Worm (Caenorhabditis elegans): ENCODE measurements around the gene flcn-1.

flcn-1 gene

DNA sequence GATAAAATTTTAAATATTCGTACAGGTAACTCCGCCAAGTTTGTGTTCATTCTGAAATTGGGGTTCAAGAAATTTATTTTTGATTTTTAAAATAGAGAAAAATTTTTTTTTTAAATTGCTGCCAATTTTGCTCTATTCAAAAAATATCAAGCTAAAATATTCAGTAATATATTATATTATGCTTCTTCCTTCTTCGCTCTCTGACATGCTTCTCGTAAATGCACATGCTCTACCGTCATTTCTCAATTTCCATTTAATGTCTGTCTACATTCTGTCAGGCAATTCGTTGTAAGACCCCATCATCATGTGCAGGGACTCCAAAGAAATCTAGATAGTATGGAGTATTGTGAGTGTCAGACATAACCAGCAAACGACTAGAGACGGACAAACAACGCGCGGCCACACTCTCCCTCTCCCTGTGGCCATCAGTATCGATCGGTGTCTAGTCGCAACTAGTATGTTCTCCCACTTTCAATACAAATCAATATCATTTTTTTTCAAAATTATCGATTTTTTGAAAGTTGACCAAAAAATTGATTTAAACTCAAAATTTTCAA lies 22.8 kb downstream of the flcn-1 start, which contains the start of the genes malt-1 and ceh-38 (continued):
- peak; percentile 84 for TF ChIP-seq fkh-10 (GFP tag; optimal IDR thresholded peaks at IDR 0.05)
- TF ChIP-seq nhr-20 (tag; optimal IDR thresholded peaks at IDR 0.05): peak; percentile 96
- peak; percentile 93 for TF ChIP-seq skn-1 (tag; optimal IDR thresholded peaks at IDR 0.05)
- TF ChIP-seq nhr-28 (tag; optimal IDR thresholded peaks at IDR 0.05): no peak
- TF ChIP-seq nhr-84 (tag; optimal IDR thresholded peaks at IDR 0.05): no peak
- TF ChIP-seq ceh-82 (tag; optimal IDR thresholded peaks at IDR 0.05): peak; percentile 81 to 94 (median 84)
- TF ChIP-seq unc-98 (GFP tag; IDR thresholded peaks at IDR 0.05): 0 out of 2 replicates have a peak, but pooled peaks have one; percentile 4
- peak; percentile 93 for TF ChIP-seq xbp-1 (tag; optimal IDR thresholded peaks at IDR 0.05)
- peak; percentile 96 for TF ChIP-seq zag-1 (tag; optimal IDR thresholded peaks at IDR 0.05)
- TF ChIP-seq zip-4 (GFP tag; optimal IDR thresholded peaks at IDR 0.05): peak; percentile 66
- TF ChIP-seq egl-27 (tag; optimal IDR thresholded peaks at IDR 0.05): peak; percentile 65 to 82
- TF ChIP-seq lin-35 (GFP tag; optimal IDR thresholded peaks at IDR 0.05): peak; percentile 88 to 92
- TF ChIP-seq dpl-1 (GFP tag; optimal IDR thresholded peaks at IDR 0.05): peak; percentile 76 to 85 (median 84)
- TF ChIP-seq mdl-1 (tag; optimal IDR thresholded peaks at IDR 0.05): peak; percentile 77 to 97
- no peak for TF ChIP-seq efl-3 (GFP tag; optimal IDR thresholded peaks at IDR 0.05)
- peak; percentile 71 for TF ChIP-seq ceh-8 (GFP tag; optimal IDR thresholded peaks at IDR 0.05)
- TF ChIP-seq unc-30 (tag; optimal IDR thresholded peaks at IDR 0.05): peak; percentile 51
- TF ChIP-seq ets-5 (GFP tag; IDR thresholded peaks at IDR 0.05): no peak
- TF ChIP-seq rnt-1 (tag; optimal IDR thresholded peaks at IDR 0.05): peak; percentile 95
- TF ChIP-seq pag-3 (tag; optimal IDR thresholded peaks at IDR 0.05; ENCODE audit: borderline replicate concordance, insufficient read depth): no peak
- TF ChIP-seq alr-1 (tag; optimal IDR thresholded peaks at IDR 0.05; ENCODE audit: borderline replicate concordance): no peak
- TF ChIP-seq Y116A8C.19 (tag; optimal IDR thresholded peaks at IDR 0.05; ENCODE audit: borderline replicate concordance): no peak
- TF ChIP-seq vab-15 (tag; optimal IDR thresholded peaks at IDR 0.05): peak; percentile 78
- TF ChIP-seq fkh-4 (tag; optimal IDR thresholded peaks at IDR 0.05; ENCODE audit: borderline replicate concordance): peak; percentile 67
- TF ChIP-seq sup-37 (GFP tag; optimal IDR thresholded peaks at IDR 0.05): peak; percentile 74
- TF ChIP-seq C04F5.9 (tag; optimal IDR thresholded peaks at IDR 0.05): peak; percentile 99
- TF ChIP-seq efl-1 (optimal IDR thresholded peaks at IDR 0.05): peak; percentile 90 to 94
- TF ChIP-seq efl-1 (GFP tag; optimal IDR thresholded peaks at IDR 0.05 in 1 of 2): peak; percentile 77 to 98
- peak; percentile 32 for TF ChIP-seq unc-130 (tag; optimal IDR thresholded peaks at IDR 0.05)
- peak; percentile 92 for TF ChIP-seq jun-1 (tag; optimal IDR thresholded peaks at IDR 0.05)
- peak; percentile 94 for TF ChIP-seq ztf-4 (tag; optimal IDR thresholded peaks at IDR 0.05)
- TF ChIP-seq hlh-17 (GFP tag; optimal IDR thresholded peaks at IDR 0.05; ENCODE audit: borderline replicate concordance): no peak
- TF ChIP-seq isw-1 (GFP tag; IDR thresholded peaks at IDR 0.05): peak; percentile 89
- TF ChIP-seq ceh-63 (GFP tag; optimal IDR thresholded peaks at IDR 0.05): peak; percentile 84
- peak in 1 of 2 experiments; percentile 87 for TF ChIP-seq ztf-11 (tag; optimal IDR thresholded peaks at IDR 0.05)
- peak; percentile 97 for TF ChIP-seq C16A3.4 (tag; optimal IDR thresholded peaks at IDR 0.05)
- peak; percentile 78 for TF ChIP-seq mef-2 (tag; optimal IDR thresholded peaks at IDR 0.05)
- TF ChIP-seq mep-1 (tag; optimal IDR thresholded peaks at IDR 0.05): peak; percentile 97
- peak; percentile 86 for TF ChIP-seq pax-3 (tag; optimal IDR thresholded peaks at IDR 0.05)
- TF ChIP-seq ces-1 (GFP tag; optimal IDR thresholded peaks at IDR 0.05): no peak
- no peak for TF ChIP-seq nhr-76 (tag; optimal IDR thresholded peaks at IDR 0.05)
- peak; percentile 81 for TF ChIP-seq ama-1 (optimal IDR thresholded peaks at IDR 0.05)
- TF ChIP-seq fkh-8 (tag; optimal IDR thresholded peaks at IDR 0.05): peak; percentile 97
- TF ChIP-seq ceh-88 (GFP tag; IDR thresholded peaks at IDR 0.05): peak; percentile 84
- peak; percentile 88 for TF ChIP-seq egl-13 (tag; optimal IDR thresholded peaks at IDR 0.05)
- peak; percentile 97 for TF ChIP-seq unc-86 (tag; optimal IDR thresholded peaks at IDR 0.05)
- TF ChIP-seq lin-15B (tag; optimal IDR thresholded peaks at IDR 0.05): peak; percentile 74
- TF ChIP-seq nhr-90 (tag; optimal IDR thresholded peaks at IDR 0.05; ENCODE audit: poor library complexity): peak; percentile 89
- TF ChIP-seq aly-2 (tag; optimal IDR thresholded peaks at IDR 0.05): peak; percentile 71
- peak; percentile 67 for TF ChIP-seq hpl-2 (GFP tag; optimal IDR thresholded peaks at IDR 0.05)
- TF ChIP-seq lir-3 (tag; optimal IDR thresholded peaks at IDR 0.05; ENCODE audit: poor library complexity): peak; percentile 87

Data from whole organism, L1 larva.